Fruit fly (Drosophila melanogaster): Measurements from ENCODE around the gene CASK.

The CASK gene

dm6 chr3R:21835388-21836200 lies 13.1 kb upstream of the CASK start (continued):
- TF ChIP-seq CG12769 (tag; optimal IDR thresholded peaks at IDR 0.05) = no peak
- no peak for TF ChIP-seq Camta (GFP tag; optimal IDR thresholded peaks at IDR 0.05)
- TF ChIP-seq TFAM (GFP tag; optimal IDR thresholded peaks at IDR 0.05) = no peak
- no peak for TF ChIP-seq CG12299 (tag; optimal IDR thresholded peaks at IDR 0.05)
- TF ChIP-seq ftz-f1 (GFP tag; optimal IDR thresholded peaks at IDR 0.05) = peak; percentile 39
- no peak for TF ChIP-seq ERR (GFP tag; optimal IDR thresholded peaks at IDR 0.05)
- no peak for TF ChIP-seq ATbp (GFP tag; optimal IDR thresholded peaks at IDR 0.05)
- TF ChIP-seq psq (GFP tag; optimal IDR thresholded peaks at IDR 0.05) = no peak
- TF ChIP-seq CG7556 (GFP tag; optimal IDR thresholded peaks at IDR 0.05) = peak; percentile 5
- peak; percentile 48 for TF ChIP-seq D19B (GFP tag; optimal IDR thresholded peaks at IDR 0.05)
- peak; percentile 59 for TF ChIP-seq CG9727 (GFP tag; optimal IDR thresholded peaks at IDR 0.05)
- peak; percentile 7 for TF ChIP-seq CG13894 (tag; optimal IDR thresholded peaks at IDR 0.05)
- TF ChIP-seq Abd-B (GFP tag; optimal IDR thresholded peaks at IDR 0.05) = no peak
- peak; percentile 34 for TF ChIP-seq CG15696 (tag; optimal IDR thresholded peaks at IDR 0.05)
- no peak for TF ChIP-seq Antp (GFP tag; optimal IDR thresholded peaks at IDR 0.05)
- peak; percentile 6 for TF ChIP-seq grau (tag; optimal IDR thresholded peaks at IDR 0.05)
- TF ChIP-seq Deaf1 (tag; optimal IDR thresholded peaks at IDR 0.05) = peak; percentile 32
- no peak for TF ChIP-seq amos (GFP tag; IDR thresholded peaks at IDR 0.05; ENCODE audit: partially characterized antibody)
- TF ChIP-seq kah (GFP tag; optimal IDR thresholded peaks at IDR 0.05) = no peak
- TF ChIP-seq CG7987 (GFP tag; optimal IDR thresholded peaks at IDR 0.05) = no peak
- TF ChIP-seq CG18599 (GFP tag; optimal IDR thresholded peaks at IDR 0.05) = no peak
- no peak for TF ChIP-seq tio (GFP tag; optimal IDR thresholded peaks at IDR 0.05)
- no peak for TF ChIP-seq CG9797 (GFP tag; optimal IDR thresholded peaks at IDR 0.05)
- no peak for TF ChIP-seq CG13624 (GFP tag; optimal IDR thresholded peaks at IDR 0.05)
- no peak for TF ChIP-seq ttk (GFP tag; IDR thresholded peaks at IDR 0.05)
- TF ChIP-seq Ptx1 (GFP tag; IDR thresholded peaks at IDR 0.05) = no peak
- no peak for TF ChIP-seq Oli (tag; optimal IDR thresholded peaks at IDR 0.05)
- TF ChIP-seq sqz (GFP tag; optimal IDR thresholded peaks at IDR 0.05) = no peak
- TF ChIP-seq cwo (GFP tag; optimal IDR thresholded peaks at IDR 0.05) = peak; percentile 88
- no peak for TF ChIP-seq zfh2 (GFP tag; optimal IDR thresholded peaks at IDR 0.05)
- TF ChIP-seq dmrt11E (tag; optimal IDR thresholded peaks at IDR 0.05) = peak; percentile 65
- TF ChIP-seq Fer3 (tag; optimal IDR thresholded peaks at IDR 0.05) = no peak
- no peak for TF ChIP-seq sima (GFP tag; optimal IDR thresholded peaks at IDR 0.05)
- TF ChIP-seq CG13123 (GFP tag; optimal IDR thresholded peaks at IDR 0.05) = no peak
- TF ChIP-seq CG34376 (GFP tag; optimal IDR thresholded peaks at IDR 0.05) = no peak
- no peak for TF ChIP-seq Atf-2 (GFP tag; optimal IDR thresholded peaks at IDR 0.05)
- peak; percentile 72 for TF ChIP-seq sug (tag; optimal IDR thresholded peaks at IDR 0.05)
- TF ChIP-seq Bgb (GFP tag; IDR thresholded peaks at IDR 0.05; ENCODE audit: partially characterized antibody) = no peak
- no peak for TF ChIP-seq bsh (GFP tag; optimal IDR thresholded peaks at IDR 0.05)
- no peak for TF ChIP-seq Sox100B (GFP tag; optimal IDR thresholded peaks at IDR 0.05)
- no peak for TF ChIP-seq CG17802 (tag; optimal IDR thresholded peaks at IDR 0.05)
- TF ChIP-seq CG30431 (GFP tag; optimal IDR thresholded peaks at IDR 0.05) = no peak
- no peak for TF ChIP-seq CG3995 (GFP tag; optimal IDR thresholded peaks at IDR 0.05)
- TF ChIP-seq oc (tag; optimal IDR thresholded peaks at IDR 0.05) = no peak
- TF ChIP-seq CG15011 (GFP tag; optimal IDR thresholded peaks at IDR 0.05) = no peak
- peak in 1 of 3 experiments; percentile 63 for TF ChIP-seq lola (GFP tag; optimal IDR thresholded peaks at IDR 0.05)
- no peak for TF ChIP-seq CG1647 (GFP tag; optimal IDR thresholded peaks at IDR 0.05)
- TF ChIP-seq Med (GFP tag) = peak; percentile 30
